Worm (Caenorhabditis elegans) whole organism, L4 larva: ENCODE data around the gene kcc-3.

Experiments used
- F44E2.7 ChIP-seq: fragments of 200-800 bp; sonication (Bioruptor generic); IDR thresholded peaks from 2 replicates; pipeline ENCODE4 v2.1.2; 2022; ENCODE audit warnings: missing genetic modification characterization, missing compliant biosample characterization
- Y105C5A.15 ChIP-seq: fragments of 200-800 bp; sonication (Bioruptor generic); IDR thresholded peaks from 2 replicates; pipeline ENCODE4 v1.3.6; 2022; ENCODE audit warnings: missing genetic modification characterization, missing compliant biosample characterization
- ama-1 ChIP-seq: fragments of 150-350 bp; optimal IDR thresholded peaks from 2 replicates; lab custom pipeline; 2014; ENCODE audit warnings: inconsistent platforms, mixed read lengths
- ceh-82 ChIP-seq: sonication (generic microtip); optimal IDR thresholded peaks from 2 replicates; lab custom pipeline; 2017; ENCODE audit warnings: missing biosample characterization, missing genetic modification characterization
- daf-8 ChIP-seq: fragments of 200-800 bp; sonication (Bioruptor generic); IDR thresholded peaks from 2 replicates; pipeline ENCODE4 v1.3.6; 2022; ENCODE audit warnings: missing genetic modification characterization, missing compliant biosample characterization
- dve-1 ChIP-seq: sonication (generic microtip); optimal IDR thresholded peaks from 2 replicates; lab custom pipeline; 2017; ENCODE audit warnings: antibody characterized with exemption, mild to moderate bottlenecking, missing genetic modification characterization, missing compliant biosample characterization; ENCODE audit not compliant: insufficient read depth
- fos-1 ChIP-seq: fragments of 150-350 bp; optimal IDR thresholded peaks from 2 replicates; lab custom pipeline; 2014; ENCODE audit warnings: missing biosample characterization, missing genetic modification characterization
- lin-29 ChIP-seq: fragments of 200-800 bp; sonication (Bioruptor generic); IDR thresholded peaks from 2 replicates; pipeline ENCODE4 v1.3.6; 2022; ENCODE audit warnings: missing genetic modification reagents, missing genetic modification characterization, missing compliant biosample characterization
- lsy-2 ChIP-seq, 2 experiments: fragments of 150-350 bp in 1 of 2; sonication (generic microtip) in 1 of 2; optimal IDR thresholded peaks; 2 replicates each; lab custom pipeline; 2014 to 2017; ENCODE audit warnings: missing biosample characterization in 2 of 2, missing genetic modification characterization in 2 of 2
- nhr-11 ChIP-seq: fragments of 150-350 bp; optimal IDR thresholded peaks from 2 replicates; lab custom pipeline; 2014; ENCODE audit warnings: missing biosample characterization, missing genetic modification characterization
- pqm-1 ChIP-seq: sonication (generic microtip); optimal IDR thresholded peaks from 2 replicates; lab custom pipeline; 2017; ENCODE audit warnings: missing biosample characterization, missing genetic modification characterization
- tra-1 ChIP-seq: fragments of 200-800 bp; sonication (Bioruptor generic); IDR thresholded peaks from 2 replicates; pipeline ENCODE4 v1.3.6; 2022; ENCODE audit warnings: missing genetic modification reagents, missing genetic modification characterization, missing compliant biosample characterization
- zip-2 ChIP-seq: fragments of 150-350 bp; optimal IDR thresholded peaks from 2 replicates; lab custom pipeline; 2014; ENCODE audit warnings: missing biosample characterization, missing genetic modification characterization

ce11 chrII:7397273-7397840, 36.7 kb downstream of the kcc-3 start:
- TF ChIP-seq fos-1 (tag; lab: Kevin White, UChicago): no peak
- TF ChIP-seq daf-8: no peak
- TF ChIP-seq nhr-11 (tag; lab: Kevin White, UChicago): no peak
- no peak for TF ChIP-seq lin-29 (GFP tag; lab: Robert Waterston, UW)
- no peak for TF ChIP-seq pqm-1 (tag; lab: Kevin White, UChicago)
- TF ChIP-seq zip-2 (tag; lab: Kevin White, UChicago): peak; percentile 58
- no peak for TF ChIP-seq tra-1
- peak in 1 of 2 experiments; percentile 26 for TF ChIP-seq lsy-2 (tag; optimal IDR thresholded peaks at IDR 0.05; lab: Kevin White, UChicago)
- no peak for TF ChIP-seq ama-1 (lab: Kevin White, UChicago)
- TF ChIP-seq ceh-82 (tag; lab: Kevin White, UChicago): no peak
- TF ChIP-seq Y105C5A.15: no peak
- TF ChIP-seq dve-1 (tag; lab: Kevin White, UChicago): peak; percentile 8
- no peak for TF ChIP-seq F44E2.7
